Worm (Caenorhabditis elegans): ENCODE results near the gene mlcd-1.

DNA sequence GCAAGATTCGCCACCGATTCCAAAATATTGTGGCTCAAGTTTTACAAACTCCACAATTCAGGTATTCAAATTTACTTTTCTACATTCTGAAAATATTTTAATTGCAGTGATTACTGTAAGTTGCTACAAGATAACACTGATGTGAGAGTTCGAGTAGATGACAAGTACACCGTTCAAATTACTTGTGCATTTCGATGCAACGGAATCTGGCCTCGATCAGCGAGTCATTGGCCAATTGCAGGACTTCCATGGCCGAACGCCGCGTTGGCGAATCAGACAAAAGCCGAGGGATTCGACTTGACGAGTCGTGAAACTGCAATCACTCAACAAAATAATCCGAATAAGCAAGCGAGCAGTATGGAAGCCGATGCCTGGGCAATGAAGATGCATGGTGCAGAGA is 33.4 kb upstream of the mlcd-1 start:
- no peak for TF ChIP-seq flt-1 (GFP tag; IDR thresholded peaks at IDR 0.05)
- TF ChIP-seq tab-1 (GFP tag; IDR thresholded peaks at IDR 0.05): no peak
- TF ChIP-seq T22C8.4 (GFP tag; IDR thresholded peaks at IDR 0.05): no peak
